Worm (Caenorhabditis elegans): Measurements from ENCODE around the gene Y71H2AM.6.

Y71H2AM.6 gene

DNA sequence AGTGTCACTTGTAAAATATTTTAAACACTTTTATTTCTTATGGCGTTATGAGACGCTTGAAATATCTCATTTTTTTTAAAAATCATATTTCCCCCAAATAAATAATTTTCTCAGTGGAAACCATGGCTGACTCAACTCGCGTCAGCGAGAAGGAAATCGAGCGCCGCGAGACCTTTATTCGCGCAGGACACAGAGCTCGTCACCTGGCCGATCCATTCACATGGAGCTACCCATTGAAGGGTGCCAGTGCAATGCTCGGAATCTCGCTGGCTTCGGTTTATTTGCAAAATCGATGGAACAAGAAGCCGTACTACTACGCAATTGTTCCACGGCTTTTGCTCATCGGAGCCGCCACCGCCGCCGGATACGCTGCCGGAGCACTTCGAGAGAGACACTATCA lies 5.9 kb downstream of the Y71H2AM.6 start, which contains the start of gene nduc-2:
TSS of gene nduc-2 (plus strand) at position 113 of the 400 bp plus-strand sequence.
- no peak for TF ChIP-seq flh-1 (GFP tag; optimal IDR thresholded peaks at IDR 0.05)

DNA sequence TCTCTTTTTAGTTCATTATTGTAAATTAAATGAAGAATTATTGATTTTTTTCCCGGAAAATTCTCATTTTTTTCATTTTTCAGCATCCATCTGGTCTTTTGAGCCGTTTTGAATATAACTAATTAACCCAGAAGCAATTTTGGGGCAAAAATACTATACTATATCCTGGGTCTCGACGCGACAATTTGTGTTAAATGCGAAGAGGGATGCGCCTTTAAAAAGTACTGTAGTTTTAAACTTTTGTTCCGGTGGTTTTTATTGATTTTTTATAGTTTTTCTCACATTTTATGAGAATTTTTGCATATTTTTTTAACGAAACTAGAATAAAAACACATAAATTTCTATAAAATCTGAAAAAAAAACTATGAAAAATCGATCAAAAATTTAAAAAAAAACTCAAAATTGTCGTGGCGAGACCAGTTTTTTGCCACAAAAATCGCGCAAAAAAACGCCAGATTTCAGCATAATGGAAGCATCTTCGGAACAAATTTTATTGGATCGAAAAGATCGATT lies 7.2 kb downstream of the Y71H2AM.6 start, which contains the start of gene tbcc-1:
TSS of gene tbcc-1 (plus strand) at position 463 of the 513 bp plus-strand sequence.
- TF ChIP-seq nhr-237 (tag; optimal IDR thresholded peaks at IDR 0.05) (no peak), elt-1 (tag; optimal IDR thresholded peaks at IDR 0.05; ENCODE audit: borderline replicate concordance, insufficient read depth) (no peak), flh-1 (GFP tag; optimal IDR thresholded peaks at IDR 0.05) (no peak), unc-62 (GFP tag; optimal IDR thresholded peaks at IDR 0.05) (no peak)

ce11 chrIII:2794057-2794456 lies 13.2 kb downstream of the Y71H2AM.6 start:
- TF ChIP-seq flh-1 (GFP tag; optimal IDR thresholded peaks at IDR 0.05) (no peak), sptf-1 (tag; optimal IDR thresholded peaks at IDR 0.05) (no peak), ham-2 (GFP tag; optimal IDR thresholded peaks at IDR 0.05) (no peak), ztf-11 (tag; optimal IDR thresholded peaks at IDR 0.05) (no peak), nhr-76 (tag; optimal IDR thresholded peaks at IDR 0.05) (no peak), bed-3 (GFP tag; optimal IDR thresholded peaks at IDR 0.05) (no peak), ceh-43 (GFP tag; optimal IDR thresholded peaks at IDR 0.05) (no peak), elt-1 (tag; optimal IDR thresholded peaks at IDR 0.05; ENCODE audit: borderline replicate concordance, insufficient read depth) (no peak), ceh-39 (tag; optimal IDR thresholded peaks at IDR 0.05) (no peak), unc-39 (tag; optimal IDR thresholded peaks at IDR 0.05) (no peak), hlh-1 (tag; optimal IDR thresholded peaks at IDR 0.05) (no peak), snpc-4 (tag; optimal IDR thresholded peaks at IDR 0.05) (no peak), pha-4 (tag; optimal IDR thresholded peaks at IDR 0.05) (no peak), lsy-2 (tag; optimal IDR thresholded peaks at IDR 0.05) (no peak), elt-3 (tag; optimal IDR thresholded peaks at IDR 0.05) (no peak)

DNA sequence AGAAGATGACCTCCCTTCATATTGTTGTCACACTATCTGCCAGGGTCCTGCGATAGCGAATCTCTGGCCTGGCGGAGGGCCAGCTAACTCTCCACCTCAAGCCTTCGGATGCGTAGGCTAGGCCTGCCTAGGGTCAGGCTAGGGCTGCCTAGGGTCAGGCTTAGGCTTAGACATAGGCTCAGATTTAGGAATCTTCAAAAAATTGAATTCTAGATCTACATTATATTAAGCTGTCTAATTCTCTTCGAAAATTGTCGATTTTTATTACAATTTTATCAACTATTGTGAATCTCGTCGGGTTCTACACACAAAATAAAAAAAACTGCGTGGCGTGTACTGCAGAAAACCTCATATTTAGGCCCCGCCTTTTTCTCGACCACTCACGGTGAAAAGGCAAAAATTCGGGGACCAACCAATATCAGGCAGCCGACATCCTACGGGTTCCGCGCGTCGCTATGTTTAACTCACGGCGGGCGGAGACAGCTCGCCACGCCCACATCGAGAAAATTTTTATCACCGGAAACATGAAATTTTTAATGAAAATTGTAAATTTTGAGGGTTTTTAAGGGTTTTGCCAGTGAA lies 14.7 kb downstream of the Y71H2AM.6 start:
- TF ChIP-seq ham-2 (GFP tag; optimal IDR thresholded peaks at IDR 0.05), result no peak
- no peak for TF ChIP-seq ceh-43 (GFP tag; optimal IDR thresholded peaks at IDR 0.05)
- no peak for TF ChIP-seq elt-1 (tag; optimal IDR thresholded peaks at IDR 0.05; ENCODE audit: borderline replicate concordance, insufficient read depth)
- TF ChIP-seq ces-1 (GFP tag; optimal IDR thresholded peaks at IDR 0.05), result no peak
- no peak for TF ChIP-seq ztf-11 (tag; optimal IDR thresholded peaks at IDR 0.05)

ce11 chrIII:2800743-2801142 lies 19.9 kb downstream of the Y71H2AM.6 start:
- TF ChIP-seq nhr-237 (tag; optimal IDR thresholded peaks at IDR 0.05), result no peak
- no peak for TF ChIP-seq nhr-76 (tag; optimal IDR thresholded peaks at IDR 0.05)
- no peak for TF ChIP-seq ceh-43 (GFP tag; optimal IDR thresholded peaks at IDR 0.05)
- no peak for TF ChIP-seq pha-4 (tag; optimal IDR thresholded peaks at IDR 0.05)
- TF ChIP-seq nhr-12 (tag; optimal IDR thresholded peaks at IDR 0.05), result no peak
- TF ChIP-seq elt-3 (tag; optimal IDR thresholded peaks at IDR 0.05), result no peak
- TF ChIP-seq zip-8 (tag; optimal IDR thresholded peaks at IDR 0.05), result peak; percentile 93
- TF ChIP-seq sptf-1 (tag; optimal IDR thresholded peaks at IDR 0.05), result no peak

DNA sequence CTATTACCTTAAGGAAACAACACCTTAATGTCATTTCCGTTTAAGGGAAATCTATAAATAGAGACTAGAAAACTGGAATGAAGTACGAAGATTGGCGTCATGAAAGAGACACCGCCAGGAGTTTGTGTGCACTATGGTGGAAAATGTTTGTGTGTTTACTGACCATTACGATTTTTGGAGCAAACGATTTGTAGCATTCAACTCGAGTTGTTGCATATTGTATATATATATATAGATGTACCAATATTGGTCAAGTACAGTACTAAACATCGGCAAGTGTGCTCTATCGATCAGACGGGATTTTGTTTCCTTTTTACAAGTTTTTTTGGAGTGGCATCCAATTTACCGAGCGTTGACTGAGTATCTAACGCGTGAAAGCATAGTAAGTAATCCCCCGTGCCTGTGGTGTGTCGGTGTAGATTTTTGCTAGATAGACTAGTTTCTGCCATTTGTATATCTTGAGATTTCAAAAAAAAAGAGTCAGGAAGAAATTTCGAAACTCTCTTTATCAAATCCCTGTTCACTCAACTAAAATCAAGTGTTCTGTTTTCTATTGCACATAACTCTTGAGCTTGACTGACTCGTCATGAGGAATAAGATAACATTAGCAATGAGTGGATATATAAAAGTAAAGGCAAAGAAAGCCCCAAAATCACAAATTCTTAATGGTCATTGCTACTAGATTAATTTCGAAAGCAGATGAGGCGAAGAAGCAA lies 21.1 kb downstream of the Y71H2AM.6 start, which contains the start of the genes twk-45 and Y71H2AM.25:
TSS of gene twk-45 (minus strand) at position 101 of the 716 bp plus-strand sequence.
TSS of gene Y71H2AM.25 (plus strand) at position 666 of the 716 bp plus-strand sequence.
- TF ChIP-seq elt-3 (tag; optimal IDR thresholded peaks at IDR 0.05) (no peak), lin-13 (tag; optimal IDR thresholded peaks at IDR 0.05) (no peak), M03D4.4 (tag; optimal IDR thresholded peaks at IDR 0.05) (no peak), nhr-237 (tag; optimal IDR thresholded peaks at IDR 0.05) (no peak), pha-4 (tag; optimal IDR thresholded peaks at IDR 0.05) (no peak), snpc-4 (tag; optimal IDR thresholded peaks at IDR 0.05) (no peak), ceh-43 (GFP tag; optimal IDR thresholded peaks at IDR 0.05) (no peak)

DNA sequence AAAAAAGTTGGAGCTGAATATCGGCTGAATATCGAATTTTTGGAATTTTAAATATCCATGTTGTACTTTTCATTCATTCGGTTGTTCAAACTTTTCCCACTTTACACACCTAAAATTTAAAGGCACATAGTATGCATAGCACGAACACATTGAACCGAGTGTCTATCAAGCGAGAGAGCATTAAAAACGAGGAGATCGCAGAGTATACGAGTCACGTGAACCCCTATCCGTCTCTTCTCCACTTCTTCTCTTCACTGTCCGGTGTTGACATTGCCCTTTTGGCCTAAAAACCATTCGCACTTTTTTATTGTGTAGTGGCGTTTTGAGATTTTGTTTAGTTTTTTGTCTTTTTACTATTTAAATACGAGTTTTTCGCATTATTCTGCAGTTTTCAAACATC lies 23.6 kb downstream of the Y71H2AM.6 start:
- TF ChIP-seq sptf-1 (tag; optimal IDR thresholded peaks at IDR 0.05), result no peak
- TF ChIP-seq tbx-8 (GFP tag; optimal IDR thresholded peaks at IDR 0.05), result no peak
- TF ChIP-seq ces-1 (GFP tag; optimal IDR thresholded peaks at IDR 0.05), result no peak
- peak; percentile 49 for TF ChIP-seq nhr-2 (tag; optimal IDR thresholded peaks at IDR 0.05)
- peak; percentile 17 for TF ChIP-seq unc-62 (GFP tag; optimal IDR thresholded peaks at IDR 0.05)
- TF ChIP-seq blmp-1 (tag; optimal IDR thresholded peaks at IDR 0.05), result no peak
- peak; percentile 34 for TF ChIP-seq pha-4 (tag; optimal IDR thresholded peaks at IDR 0.05)
- TF ChIP-seq nhr-28 (tag; optimal IDR thresholded peaks at IDR 0.05), result no peak
- no peak for TF ChIP-seq ham-2 (GFP tag; optimal IDR thresholded peaks at IDR 0.05)

All from whole organism, mixed stage, embryonic.